Worm (Caenorhabditis elegans): ENCODE measurements around the gene C01F1.5.

The C01F1.5 gene

ce11 chrII:4293027-4293522, 11.4 kb upstream of the C01F1.5 start:
- no peak for TF ChIP-seq unc-62 (GFP tag; optimal IDR thresholded peaks at IDR 0.05)

DNA sequence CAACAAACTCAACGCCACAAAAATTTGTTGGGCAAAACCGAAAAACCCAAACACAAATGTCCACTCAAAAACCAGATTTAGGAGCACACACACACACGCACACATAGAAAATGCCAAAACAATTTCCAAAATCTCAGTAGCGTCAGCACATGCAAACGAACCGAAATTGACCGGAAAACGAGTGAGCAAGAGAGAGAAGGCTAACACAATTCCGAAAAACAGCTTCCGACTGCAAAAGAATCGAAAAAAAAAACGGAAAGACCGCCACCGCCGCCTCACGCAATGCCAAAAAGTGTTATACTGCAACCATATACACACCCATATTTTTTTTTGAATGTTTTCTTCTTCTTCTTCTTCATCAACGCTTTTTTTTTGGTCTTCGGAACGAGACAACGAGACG, 10.2 kb upstream of the C01F1.5 start:
- no peak for TF ChIP-seq unc-62 (GFP tag; optimal IDR thresholded peaks at IDR 0.05)

DNA sequence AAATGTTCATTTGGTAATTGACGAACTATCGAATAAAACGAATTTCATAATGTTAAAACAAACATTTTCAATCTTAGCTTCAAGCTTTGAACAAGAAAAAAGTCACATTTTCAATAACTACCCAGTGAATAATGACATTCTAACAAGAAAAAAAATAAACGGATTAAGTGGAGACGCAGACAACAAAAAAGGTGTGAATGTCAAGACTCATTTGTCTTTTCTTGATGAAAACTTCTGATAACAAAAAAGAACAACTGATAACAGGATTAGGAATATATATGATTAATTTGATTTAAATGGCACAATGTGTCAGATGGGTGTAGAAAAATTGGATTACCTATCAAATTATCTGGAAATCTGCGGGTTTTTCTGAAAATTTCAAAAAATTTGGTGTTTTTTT, 6.9 kb upstream of the C01F1.5 start:
- TF ChIP-seq unc-62 (GFP tag; optimal IDR thresholded peaks at IDR 0.05) = no peak

- no peak for TF ChIP-seq unc-62 (GFP tag; optimal IDR thresholded peaks at IDR 0.05)
Observed at ce11 chrII:4288111-4288510, 6.5 kb upstream of the C01F1.5 start, which contains the start of gene C01F1.6. Gene C01F1.6, minus strand, starts transcription at chrII:4288211.

DNA sequence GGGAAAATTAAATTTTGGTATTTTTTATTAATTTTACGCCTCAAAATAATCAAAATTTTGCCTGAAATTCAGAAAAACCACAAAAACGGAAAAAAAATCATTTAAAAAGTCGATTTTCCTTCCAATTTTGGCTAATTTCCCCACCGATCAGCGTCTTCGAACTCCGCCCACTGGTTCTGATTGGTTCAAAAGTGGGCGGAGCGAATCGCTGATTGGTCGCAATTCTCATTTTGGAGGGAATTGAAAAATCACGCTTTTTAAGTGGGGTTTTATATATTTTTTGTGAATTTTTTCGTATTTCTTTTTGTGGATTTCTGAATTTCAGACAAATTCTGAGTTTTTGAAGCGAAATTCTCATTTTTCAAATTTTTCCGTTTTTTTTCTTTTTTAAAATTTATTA, 5.3 kb upstream of the C01F1.5 start:
- no peak for TF ChIP-seq unc-62 (GFP tag; optimal IDR thresholded peaks at IDR 0.05)

DNA sequence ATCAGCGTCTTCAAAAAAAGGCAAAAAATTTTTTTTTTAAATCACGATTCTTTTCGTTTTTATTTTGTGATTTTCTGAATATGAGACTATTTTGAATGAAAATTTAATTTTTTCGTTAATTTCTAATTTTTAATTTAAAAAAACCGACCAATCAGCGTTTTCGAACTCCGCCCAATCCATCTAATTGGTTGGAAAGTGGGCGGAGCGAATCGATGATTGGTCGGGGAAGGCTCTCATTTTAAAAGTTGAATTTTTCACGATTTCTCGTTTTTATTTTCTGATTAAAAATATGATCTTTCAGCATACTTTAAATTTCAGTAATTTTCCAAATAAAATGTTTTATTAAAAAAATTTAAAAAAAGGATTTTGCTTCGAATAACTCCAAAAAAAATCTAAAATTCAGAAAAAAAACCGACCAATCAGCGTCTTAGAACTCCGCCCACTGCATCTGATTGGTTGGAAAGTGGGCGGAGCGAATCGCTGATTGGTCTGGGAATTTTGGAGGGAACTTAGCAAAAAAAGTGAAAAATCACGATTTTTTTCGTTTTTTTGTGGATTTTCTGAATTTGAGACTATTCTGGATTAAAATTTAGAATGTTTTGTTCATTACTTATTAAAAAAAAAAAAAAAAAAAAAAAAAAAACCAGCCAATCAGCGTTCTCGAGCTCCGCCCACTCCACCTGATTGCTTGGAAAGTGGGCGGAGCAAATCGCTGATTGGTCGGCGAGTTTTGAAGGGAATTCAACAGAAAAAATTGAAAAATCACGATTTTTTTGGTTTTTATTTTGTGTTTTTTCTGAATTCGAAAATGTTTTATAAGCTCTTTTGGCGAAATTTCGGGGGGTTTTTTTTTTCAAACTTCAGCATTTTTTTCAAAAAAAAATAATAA, 2.9 kb upstream of the C01F1.5 start:
- TF ChIP-seq unc-62 (GFP tag; optimal IDR thresholded peaks at IDR 0.05) = no peak

ce11 chrII:4277639-4278038, 4.0 kb downstream of the C01F1.5 start:
- TF ChIP-seq unc-62 (GFP tag; optimal IDR thresholded peaks at IDR 0.05) = no peak

ce11 chrII:4276924-4277323, 4.7 kb downstream of the C01F1.5 start:
- TF ChIP-seq unc-62 (GFP tag; optimal IDR thresholded peaks at IDR 0.05) = no peak

DNA sequence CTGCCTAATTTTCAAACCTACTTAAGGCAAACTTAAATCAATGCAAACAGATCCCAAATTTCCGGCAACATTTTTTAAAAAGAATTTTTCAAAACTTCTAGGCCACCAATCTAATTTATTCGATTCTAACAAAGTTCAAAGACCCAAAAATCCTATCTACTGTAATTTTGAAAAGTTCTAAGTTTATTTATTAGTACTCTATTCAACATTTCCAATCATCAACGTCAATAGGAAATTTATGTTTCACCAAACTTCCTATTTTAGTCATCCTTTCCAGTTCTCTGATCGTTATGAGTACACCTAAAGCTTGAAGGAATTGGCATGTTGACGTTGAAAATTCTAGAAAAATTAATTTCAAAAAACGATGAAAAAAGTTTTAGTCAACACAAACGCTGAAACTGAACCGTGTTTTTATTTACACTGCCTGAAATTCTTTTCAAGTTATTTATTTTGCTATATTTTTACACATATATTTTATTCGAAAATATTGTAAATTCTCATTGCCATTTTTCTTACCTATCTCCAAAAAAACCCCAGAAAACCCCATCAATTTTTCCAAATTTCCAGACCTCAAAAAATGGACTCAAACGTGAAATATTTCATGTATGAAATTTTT, 5.9 kb downstream of the C01F1.5 start, which contains the start of gene npr-42:
TSS of gene npr-42 (plus strand) at position 566 of the 616 bp plus-strand sequence.
- TF ChIP-seq unc-62 (GFP tag; optimal IDR thresholded peaks at IDR 0.05) = no peak

- TF ChIP-seq unc-62 (GFP tag; optimal IDR thresholded peaks at IDR 0.05) = no peak
Observed at ce11 chrII:4267711-4268110, 13.9 kb downstream of the C01F1.5 start.

DNA sequence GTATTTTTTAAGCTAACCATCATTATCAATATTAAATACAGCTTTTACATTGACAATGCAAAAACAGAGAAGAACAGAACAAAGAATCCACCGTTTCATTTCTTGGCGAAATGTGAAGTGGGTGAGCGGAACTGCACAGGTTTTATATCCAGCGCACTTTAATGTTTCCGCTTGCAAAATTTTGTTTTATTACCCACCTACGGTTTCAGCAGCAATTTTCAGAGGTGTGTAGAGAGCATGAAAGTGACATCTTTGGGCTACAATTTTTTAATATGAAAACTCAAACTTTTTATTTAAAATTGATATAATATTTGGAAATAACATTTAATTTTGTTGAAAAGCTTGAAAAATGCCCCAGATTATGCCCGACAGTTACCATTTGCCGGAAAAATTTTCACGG, 23.0 kb downstream of the C01F1.5 start, which contains the start of gene clec-135:
TSS of gene clec-135 (minus strand) at position 101 of the 400 bp plus-strand sequence.
- no peak for TF ChIP-seq unc-62 (GFP tag; optimal IDR thresholded peaks at IDR 0.05)

DNA sequence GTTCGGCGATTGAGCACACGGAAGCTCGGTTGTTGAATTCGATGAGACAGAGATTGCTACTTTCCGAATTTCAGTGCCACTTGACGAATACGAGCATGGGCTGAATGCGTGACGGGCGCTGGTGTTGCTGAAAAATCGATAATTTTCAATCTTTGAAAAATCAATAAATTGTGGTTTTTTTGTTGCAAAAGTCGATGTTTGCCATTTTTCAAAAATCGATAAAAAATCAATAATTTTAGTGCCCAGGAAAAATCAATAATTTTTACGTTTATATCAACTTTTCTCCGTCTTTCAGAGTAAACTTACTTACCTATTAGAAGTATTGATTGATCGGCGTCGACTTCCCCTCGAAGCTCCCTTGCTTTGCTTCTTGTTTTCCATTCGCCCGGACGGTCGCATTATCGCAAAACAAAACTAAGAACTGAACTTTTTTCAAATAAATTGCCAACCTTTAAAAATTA, 25.1 kb downstream of the C01F1.5 start, which contains the start of gene C16A11.7:
TSS of gene C16A11.7 (minus strand) at position 411 of the 461 bp plus-strand sequence.
- no peak for TF ChIP-seq unc-62 (GFP tag; optimal IDR thresholded peaks at IDR 0.05)

ce11 chrII:4246897-4247296, 34.7 kb downstream of the C01F1.5 start, which contains the start of gene gpa-11:
Gene gpa-11, plus strand, starts transcription at chrII:4247197.
- no peak for TF ChIP-seq unc-62 (GFP tag; optimal IDR thresholded peaks at IDR 0.05)

ce11 chrII:4244959-4245358, 36.7 kb downstream of the C01F1.5 start:
- no peak for TF ChIP-seq unc-62 (GFP tag; optimal IDR thresholded peaks at IDR 0.05)

DNA sequence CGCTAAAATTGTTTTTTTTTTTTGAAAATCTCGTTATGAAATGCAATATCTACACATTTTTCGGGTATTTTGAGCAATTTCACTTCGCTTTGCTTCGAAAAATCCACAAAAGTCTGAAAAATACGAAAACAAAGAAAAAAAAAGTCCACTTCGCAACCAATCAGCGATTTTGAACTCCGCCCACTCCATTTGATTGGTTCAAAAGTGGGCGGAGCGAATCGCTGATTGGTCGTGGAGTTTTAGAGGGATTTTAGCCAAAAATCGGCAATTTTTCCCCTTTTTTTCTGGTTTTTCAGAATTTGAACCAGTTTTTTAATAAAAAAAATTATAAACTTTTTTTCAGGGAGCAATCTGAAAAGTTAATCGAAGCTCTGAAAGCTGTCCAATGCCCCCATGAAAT, 42.7 kb downstream of the C01F1.5 start:
- TF ChIP-seq unc-62 (GFP tag; optimal IDR thresholded peaks at IDR 0.05) = no peak

DNA sequence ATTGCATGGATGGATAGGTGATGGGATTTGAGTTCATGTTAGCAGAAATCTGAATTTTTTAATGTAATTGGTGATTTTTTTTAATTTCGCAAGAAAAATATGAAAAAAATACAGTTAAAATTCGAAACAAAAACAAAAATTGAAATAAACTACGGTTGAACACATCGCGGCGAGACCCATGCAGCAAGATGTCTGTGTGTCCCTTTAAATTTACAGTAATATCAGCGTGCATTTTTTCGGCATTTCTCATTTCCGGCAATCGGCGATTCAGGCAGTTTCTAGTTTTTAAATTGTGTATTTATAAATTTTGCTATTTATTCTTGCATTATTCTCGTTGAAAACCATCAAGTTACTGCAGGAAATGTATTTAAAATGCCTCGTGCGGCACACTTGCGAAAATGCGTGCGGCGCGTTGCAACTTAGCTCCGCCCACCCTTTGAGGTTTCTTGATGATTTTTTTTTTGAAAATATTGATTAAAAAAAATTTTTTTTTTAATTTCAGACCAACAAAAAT, 43.9 kb downstream of the C01F1.5 start, which contains the start of the genes fbxc-44 and C16A11.2:
TSS of gene fbxc-44 (minus strand) at position 51 of the 514 bp plus-strand sequence.
TSS of gene C16A11.2 (plus strand) at position 503 of the 514 bp plus-strand sequence.
- TF ChIP-seq unc-62 (GFP tag; optimal IDR thresholded peaks at IDR 0.05) = no peak

Data from whole organism, dauer.